Fruit fly (Drosophila melanogaster): ENCODE results near the gene CG15888.

Gene CG15888

dm6 chr3R:13305318-13305899, 19.1 kb upstream of the CG15888 start (continued):
- TF ChIP-seq salr (GFP tag; optimal IDR thresholded peaks at IDR 0.05) (peak; percentile 31 to 94), CG31627 (GFP tag; optimal IDR thresholded peaks at IDR 0.05) (peak; percentile 62), OdsH (GFP tag; optimal IDR thresholded peaks at IDR 0.05) (peak; percentile 87), dsx (GFP tag; optimal IDR thresholded peaks at IDR 0.05; ENCODE audit: poor library complexity, severe bottlenecking) (peak; percentile 79), CG11902 (GFP tag; optimal IDR thresholded peaks at IDR 0.05) (peak; percentile 59), acj6 (GFP tag; optimal IDR thresholded peaks at IDR 0.05) (peak; percentile 85), Hr4 (GFP tag; optimal IDR thresholded peaks at IDR 0.05) (peak; percentile 45), Hr39 (GFP tag; optimal IDR thresholded peaks at IDR 0.05) (peak; percentile 54), CG16779 (tag; optimal IDR thresholded peaks at IDR 0.05) (peak; percentile 79)

- peak; percentile 3 for TF ChIP-seq CG6276 (GFP tag; optimal IDR thresholded peaks at IDR 0.05)
- TF ChIP-seq net (GFP tag; optimal IDR thresholded peaks at IDR 0.05), result peak; percentile 4
- peak; percentile 26 for TF ChIP-seq svp (GFP tag)
- no peak for TF ChIP-seq CG31627 (GFP tag; optimal IDR thresholded peaks at IDR 0.05)
- peak; percentile 42; the same call in 1 of the 2 replicates for TF ChIP-seq CG15336 (GFP tag; IDR thresholded peaks at IDR 0.05)
- TF ChIP-seq CG3919 (GFP tag; optimal IDR thresholded peaks at IDR 0.05), result peak; percentile 53
- TF ChIP-seq CG1621 (tag; optimal IDR thresholded peaks at IDR 0.05), result peak; percentile 74
- peak; percentile 53 for TF ChIP-seq CG6163 (GFP tag; IDR thresholded peaks at IDR 0.05)
- TF ChIP-seq CG6808 (GFP tag; optimal IDR thresholded peaks at IDR 0.05), result no peak
Measured at dm6 chr3R:13304512-13305069, 18.3 kb upstream of the CG15888 start.

dm6 chr3R:13303126-13303525, 16.8 kb upstream of the CG15888 start, which contains the start of gene CG43208:
TSS of gene CG43208 (plus strand) at chr3R:13303426.
- TF ChIP-seq cyc (GFP tag; optimal IDR thresholded peaks at IDR 0.05) (no peak), CG8319 (GFP tag; optimal IDR thresholded peaks at IDR 0.05) (no peak), fd85E (GFP tag; optimal IDR thresholded peaks at IDR 0.05) (no peak), CG6808 (GFP tag; optimal IDR thresholded peaks at IDR 0.05) (no peak), CG10669 (GFP tag; optimal IDR thresholded peaks at IDR 0.05) (no peak), topi (GFP tag; optimal IDR thresholded peaks at IDR 0.05) (no peak), Sox102F (GFP tag; optimal IDR thresholded peaks at IDR 0.05) (no peak), Ets21C (GFP tag; optimal IDR thresholded peaks at IDR 0.05) (no peak), CG11294 (GFP tag; IDR thresholded peaks at IDR 0.05) (no peak), CG3032 (tag; optimal IDR thresholded peaks at IDR 0.05) (no peak), svp (GFP tag) (no peak), CG11902 (GFP tag; optimal IDR thresholded peaks at IDR 0.05) (no peak), achi (GFP tag; optimal IDR thresholded peaks at IDR 0.05) (no peak), Eip78C (GFP tag) (no peak), CG1621 (tag; optimal IDR thresholded peaks at IDR 0.05) (no peak), CG6854 (GFP tag; optimal IDR thresholded peaks at IDR 0.05) (no peak), salr (GFP tag; optimal IDR thresholded peaks at IDR 0.05) (no peak), Sox14 (GFP tag; optimal IDR thresholded peaks at IDR 0.05) (no peak), vri (GFP tag; optimal IDR thresholded peaks at IDR 0.05) (no peak)

- TF ChIP-seq vri (GFP tag; optimal IDR thresholded peaks at IDR 0.05) (peak; percentile 37), Smox (GFP tag; optimal IDR thresholded peaks at IDR 0.05) (no peak)
Measured at dm6 chr3R:13302348-13302747, 16.0 kb upstream of the CG15888 start, which contains the start of gene CG32473. TSS of gene CG32473 (plus strand) at chr3R:13302648.

- TF ChIP-seq CG10631 (GFP tag; optimal IDR thresholded peaks at IDR 0.05) (no peak), Gug (GFP tag; IDR thresholded peaks at IDR 0.05) (no peak)
Measured at dm6 chr3R:13298114-13298818, 11.9 kb upstream of the CG15888 start, which contains the start of gene CG8774. TSS of gene CG8774 (plus strand) at chr3R:13298768.
